Fruit fly (Drosophila melanogaster) whole organism, embryonic: ENCODE results near the gene Ndfip.

Experiments
- Asciz ChIP-seq: fragments of 200-800 bp; sonication (Bioruptor generic); optimal IDR thresholded peaks from 2 replicates; lab custom pipeline; 2017; ENCODE audit warnings: missing biosample characterization, mild to moderate bottlenecking, missing genetic modification characterization, missing genetic modification reagents
- Atf-2 ChIP-seq: fragments of 200-800 bp; sonication (Bioruptor generic); optimal IDR thresholded peaks from 2 replicates; lab custom pipeline; 2016; ENCODE audit warnings: missing biosample characterization, missing genetic modification characterization
- B-H2 ChIP-seq: fragments of 200-800 bp; sonication (Bioruptor generic); optimal IDR thresholded peaks from 2 replicates; lab custom pipeline; 2018; ENCODE audit warnings: missing biosample characterization, mild to moderate bottlenecking, missing genetic modification characterization
- CG10366 ChIP-seq: fragments of 200-800 bp; sonication (Bioruptor generic); IDR thresholded peaks from 2 replicates; pipeline ENCODE4 v1.3.6; 2022; ENCODE audit warnings: missing biosample characterization, missing genetic modification characterization
- CG10565 ChIP-seq: fragments of 200-800 bp; sonication (Bioruptor generic); optimal IDR thresholded peaks from 3 replicates; lab custom pipeline; 2016; ENCODE audit warnings: missing biosample characterization, mild to moderate bottlenecking, missing genetic modification characterization
- CG11247 ChIP-seq: fragments of 200-800 bp; sonication (Bioruptor generic); IDR thresholded peaks from 2 replicates; pipeline ENCODE4 v1.3.6; 2022; ENCODE audit warnings: missing biosample characterization, missing genetic modification characterization
- CG12155 ChIP-seq: fragments of 200-800 bp; sonication (Bioruptor generic); optimal IDR thresholded peaks from 3 replicates; lab custom pipeline; 2016; ENCODE audit warnings: missing biosample characterization, missing genetic modification characterization
- CG14667 ChIP-seq: fragments of 200-800 bp; sonication (Bioruptor generic); IDR thresholded peaks from 2 replicates; pipeline ENCODE4 v1.3.6; 2022; ENCODE audit warnings: missing biosample characterization, missing genetic modification characterization
- CG14965 ChIP-seq: fragments of 200-800 bp; sonication (Bioruptor generic); optimal IDR thresholded peaks from 2 replicates; lab custom pipeline; 2016; ENCODE audit warnings: missing biosample characterization, missing genetic modification characterization, borderline replicate concordance
- CG15514 ChIP-seq: fragments of 200-800 bp; sonication (Bioruptor generic); optimal IDR thresholded peaks from 3 replicates; lab custom pipeline; 2017; ENCODE audit warnings: missing biosample characterization, missing genetic modification characterization, mild to moderate bottlenecking, moderate library complexity, missing genetic modification reagents
- CG17359 ChIP-seq: fragments of 200-800 bp; sonication (Bioruptor generic); optimal IDR thresholded peaks from 3 replicates; lab custom pipeline; 2018; ENCODE audit warnings: missing biosample characterization, mild to moderate bottlenecking, missing genetic modification characterization, moderate library complexity
- CG2199 ChIP-seq: fragments of 200-800 bp; sonication (Bioruptor generic); IDR thresholded peaks from 3 replicates; pipeline ENCODE4 v1.3.6; 2022; ENCODE audit warnings: missing biosample characterization, missing genetic modification characterization
- CG2889 ChIP-seq: fragments of 200-800 bp; sonication (Bioruptor generic); IDR thresholded peaks from 3 replicates; pipeline ENCODE4 v1.3.6; 2022; ENCODE audit warnings: missing biosample characterization, missing genetic modification characterization
- CG30020 ChIP-seq: fragments of 200-800 bp; optimal IDR thresholded peaks from 2 replicates; lab custom pipeline; 2019; ENCODE audit warnings: missing biosample characterization, mild to moderate bottlenecking, missing genetic modification characterization, moderate library complexity
- CG3163 ChIP-seq: fragments of 200-800 bp; sonication (Bioruptor generic); optimal IDR thresholded peaks from 3 replicates; lab custom pipeline; 2016; ENCODE audit warnings: missing biosample characterization, missing genetic modification characterization
- CG4424 ChIP-seq: fragments of 200-800 bp; sonication (Bioruptor generic); optimal IDR thresholded peaks from 3 replicates; lab custom pipeline; 2016; ENCODE audit warnings: missing biosample characterization, missing genetic modification characterization
- CG8478 ChIP-seq: fragments of >200 bp; optimal IDR thresholded peaks from 2 replicates; lab custom pipeline; 2018
- Dip2 ChIP-seq: fragments of 200-800 bp; sonication (Bioruptor generic); IDR thresholded peaks from 2 replicates; pipeline ENCODE4 v1.3.6; 2022; ENCODE audit warnings: missing biosample characterization, missing genetic modification characterization
- Eip74EF ChIP-seq, 2 experiments: fragments of 200-800 bp in 1 of 2; fragments of >200 bp in 1 of 2; sonication (Bioruptor generic) in 1 of 2; optimal IDR thresholded peaks; 2 replicates each; lab custom pipeline; 2017 to 2019; ENCODE audit warnings: missing biosample characterization in 2 of 2, missing genetic modification characterization in 2 of 2, mild to moderate bottlenecking in 1 of 2, moderate library complexity in 1 of 2
- Hr39 ChIP-seq: fragments of >200 bp; optimal IDR thresholded peaks from 2 replicates; lab custom pipeline; 2017
- Hr78 ChIP-seq, 2 experiments: fragments of 200-800 bp in 1 of 2; fragments of >200 bp in 1 of 2; sonication (Bioruptor generic) in 1 of 2; optimal IDR thresholded peaks; 2 replicates each; lab custom pipeline; 2017 to 2019; ENCODE audit warnings: missing biosample characterization in 2 of 2, missing genetic modification characterization in 2 of 2, mild to moderate bottlenecking in 1 of 2, moderate library complexity in 1 of 2
- Hsf ChIP-seq: fragments of 200-800 bp; sonication (Bioruptor generic); optimal IDR thresholded peaks from 3 replicates; lab custom pipeline; 2016; ENCODE audit warnings: missing biosample characterization, missing genetic modification characterization
- Lpt ChIP-seq: fragments of >200 bp; optimal IDR thresholded peaks from 2 replicates; lab custom pipeline; 2018; ENCODE audit warnings: missing biosample characterization, missing genetic modification characterization
- Mad ChIP-seq: fragments of 200-800 bp; sonication (Bioruptor generic); optimal IDR thresholded peaks from 2 replicates; lab custom pipeline; 2016; ENCODE audit warnings: missing biosample characterization, missing genetic modification characterization
- NC2α ChIP-seq: fragments of 200-800 bp; sonication (Bioruptor generic); optimal IDR thresholded peaks from 2 replicates; lab custom pipeline; 2016; ENCODE audit warnings: missing biosample characterization, missing genetic modification characterization
- Neu2 ChIP-seq: fragments of 200-800 bp; sonication (Bioruptor generic); optimal IDR thresholded peaks from 3 replicates; lab custom pipeline; 2016; ENCODE audit warnings: missing biosample characterization, missing genetic modification characterization, borderline replicate concordance
- Nf-YC ChIP-seq: fragments of 200-800 bp; optimal IDR thresholded peaks from 3 replicates; lab custom pipeline; 2019; ENCODE audit warnings: missing biosample characterization, mild to moderate bottlenecking, missing genetic modification characterization, moderate library complexity
- Sox100B ChIP-seq: fragments of 200-800 bp; sonication (Bioruptor generic); optimal IDR thresholded peaks from 3 replicates; lab custom pipeline; 2018; ENCODE audit warnings: missing biosample characterization, mild to moderate bottlenecking, missing genetic modification characterization
- Trl ChIP-seq, 3 experiments: fragments of >200 bp in 2 of 3; fragments of 200-800 bp in 1 of 3; sonication (Bioruptor generic) in 1 of 3; optimal IDR thresholded peaks; 2 replicates in 1 of 3; 3 replicates in 2 of 3; lab custom pipeline; 2016 to 2017; ENCODE audit warnings: missing biosample characterization in 1 of 3, missing genetic modification characterization in 1 of 3
- Usf ChIP-seq: fragments of 200-800 bp; sonication (Bioruptor generic); optimal IDR thresholded peaks from 2 replicates; lab custom pipeline; 2017; ENCODE audit warnings: missing genotype, missing biosample characterization, missing genetic modification characterization
- ara ChIP-seq: fragments of 200-800 bp; sonication (Bioruptor generic); IDR thresholded peaks from 2 replicates; pipeline ENCODE4 v1.3.6; 2022; ENCODE audit warnings: missing biosample characterization, missing genetic modification characterization
- bcd ChIP-seq: fragments of 200-800 bp; sonication (Bioruptor generic); optimal IDR thresholded peaks from 2 replicates; lab custom pipeline; 2017; ENCODE audit warnings: missing biosample characterization, mild to moderate bottlenecking, missing genetic modification characterization
- chif ChIP-seq, 2 experiments: fragments of 200-800 bp; sonication (Bioruptor generic); optimal IDR thresholded peaks; 3 replicates each; lab custom pipeline; 2016; ENCODE audit warnings: missing biosample characterization in 2 of 2, missing genetic modification characterization in 2 of 2
- ci ChIP-seq: fragments of 200-800 bp; sonication (Bioruptor generic); IDR thresholded peaks from 3 replicates; pipeline ENCODE4 v1.3.6; 2022; ENCODE audit warnings: missing biosample characterization, missing genetic modification characterization
- dan ChIP-seq: fragments of 200-800 bp; sonication (Bioruptor generic); IDR thresholded peaks from 2 replicates; pipeline ENCODE4 v1.3.6; 2022; ENCODE audit warnings: missing biosample characterization, missing genetic modification characterization
- ewg ChIP-seq: fragments of 200-800 bp; sonication (Bioruptor generic); optimal IDR thresholded peaks from 3 replicates; lab custom pipeline; 2017; ENCODE audit warnings: mild to moderate bottlenecking, missing biosample characterization, missing genetic modification reagents, missing genetic modification characterization
- fd96Cb ChIP-seq: fragments of 200-800 bp; sonication (Bioruptor generic); optimal IDR thresholded peaks from 2 replicates; lab custom pipeline; 2018; ENCODE audit warnings: missing biosample characterization, mild to moderate bottlenecking, missing genetic modification characterization, moderate library complexity
- gce ChIP-seq: fragments of 200-800 bp; sonication (Bioruptor generic); IDR thresholded peaks from 3 replicates; pipeline ENCODE4 v1.3.6; 2022; ENCODE audit warnings: missing biosample characterization, missing genetic modification characterization
- gcm2 ChIP-seq: fragments of 200-800 bp; sonication (Bioruptor generic); optimal IDR thresholded peaks from 2 replicates; lab custom pipeline; 2016; ENCODE audit warnings: missing biosample characterization, missing genetic modification characterization
- gem ChIP-seq: fragments of 200-800 bp; sonication (Bioruptor generic); optimal IDR thresholded peaks from 2 replicates; lab custom pipeline; 2019; ENCODE audit warnings: missing biosample characterization, mild to moderate bottlenecking, missing genetic modification characterization, moderate library complexity
- gsb-n ChIP-seq: fragments of 200-800 bp; sonication (Bioruptor generic); optimal IDR thresholded peaks from 3 replicates; lab custom pipeline; 2018; ENCODE audit warnings: missing biosample characterization, mild to moderate bottlenecking, missing genetic modification characterization
- her ChIP-seq: fragments of 200-800 bp; sonication (Bioruptor generic); optimal IDR thresholded peaks from 2 replicates; lab custom pipeline; 2016; ENCODE audit warnings: missing biosample characterization, missing genetic modification characterization
- nmo ChIP-seq: fragments of 200-800 bp; sonication (Bioruptor generic); optimal IDR thresholded peaks from 2 replicates; lab custom pipeline; 2018; ENCODE audit warnings: missing biosample characterization, mild to moderate bottlenecking, missing genetic modification characterization, moderate library complexity
- row ChIP-seq: fragments of 200-800 bp; sonication (Bioruptor generic); IDR thresholded peaks from 3 replicates; pipeline ENCODE4 v1.3.6; 2022; ENCODE audit warnings: missing biosample characterization, missing genetic modification characterization
- sc ChIP-seq, 3 experiments: fragments of >200 bp in 2 of 3; fragments of 200-800 bp in 1 of 3; sonication (Bioruptor generic) in 1 of 3; optimal IDR thresholded peaks; 2 replicates in 2 of 3; 3 replicates in 1 of 3; lab custom pipeline; 2017; ENCODE audit warnings: mild to moderate bottlenecking in 1 of 3, missing biosample characterization in 1 of 3, missing genetic modification characterization in 1 of 3, missing genetic modification reagents in 1 of 3
- stwl ChIP-seq: fragments of 200-800 bp; sonication (Bioruptor generic); optimal IDR thresholded peaks from 3 replicates; lab custom pipeline; 2018; ENCODE audit warnings: missing biosample characterization, mild to moderate bottlenecking, missing genetic modification characterization, moderate library complexity
- wek ChIP-seq: fragments of 200-800 bp; sonication (Bioruptor generic); optimal IDR thresholded peaks from 3 replicates; lab custom pipeline; 2018; ENCODE audit warnings: missing biosample characterization, mild to moderate bottlenecking, missing genetic modification characterization, moderate library complexity

Gene Ndfip

dm6 chr3L:17609068-17609382, 45.1 kb downstream of the Ndfip start:
- no peak for TF ChIP-seq fd96Cb (tag; lab: Kevin White, UChicago)
- 0 out of 2 replicates have a peak, but pooled peaks have one; percentile 28 for TF ChIP-seq CG11247
- TF ChIP-seq Mad (GFP tag; lab: Kevin White, UChicago): no peak
- TF ChIP-seq CG2199: no peak
- TF ChIP-seq, all 482 proteins: peak for 1

DNA sequence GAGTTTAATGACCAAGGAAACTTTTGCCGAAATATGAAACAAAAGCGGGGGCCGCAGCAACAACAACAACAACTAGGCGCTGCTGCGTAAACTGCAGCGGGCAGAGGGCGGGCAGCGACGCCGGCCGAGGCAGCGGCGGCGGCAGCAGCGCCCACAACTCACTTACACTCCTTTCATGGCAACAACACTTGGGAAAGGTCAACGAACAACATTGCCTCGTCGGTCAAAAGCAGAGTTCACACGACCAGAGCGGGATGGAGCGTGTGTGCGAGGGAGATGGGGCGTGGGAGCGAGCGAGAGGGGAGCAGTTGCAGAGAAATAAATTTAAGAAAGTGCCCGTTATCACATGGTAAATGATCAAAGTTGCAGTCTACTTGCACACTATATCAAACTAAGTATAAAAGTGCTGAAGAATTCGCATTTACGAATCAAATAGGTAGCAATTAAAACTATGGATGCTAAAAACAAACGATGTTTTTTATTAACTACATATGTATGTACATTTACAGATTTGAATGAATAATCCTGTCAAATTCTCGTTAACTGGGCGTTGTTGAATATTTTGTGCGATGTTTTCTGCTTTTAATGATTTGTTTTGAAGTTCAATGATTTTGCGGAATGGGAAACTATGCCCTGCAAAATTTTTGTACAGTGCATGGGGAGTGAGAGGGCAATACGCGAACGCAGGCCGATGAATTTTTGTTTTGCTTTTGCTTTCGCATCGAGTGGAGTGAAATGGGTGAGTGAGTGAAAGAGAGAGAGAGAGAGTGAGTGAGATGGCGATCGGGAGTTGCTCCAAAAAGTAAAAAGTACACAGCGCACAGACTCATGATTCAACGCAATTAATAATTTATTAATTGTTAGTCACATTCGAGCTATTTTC, 45.7 kb downstream of the Ndfip start:
- no peak for TF ChIP-seq gcm2
- no peak for TF ChIP-seq ara
- peak in 1 of 2 experiments; percentile 2 for TF ChIP-seq chif (GFP tag; optimal IDR thresholded peaks at IDR 0.05; lab: Kevin White, UChicago)
- peak in 1 of 2 experiments; percentile 9 for TF ChIP-seq Trl (optimal IDR thresholded peaks at IDR 0.05; lab: Kevin White, UChicago)
- TF ChIP-seq Trl (GFP tag; optimal IDR thresholded peaks at IDR 0.05; lab: Kevin White, UChicago): no peak
- TF ChIP-seq CG10366: no peak
- TF ChIP-seq Asciz: no peak
- no peak for TF ChIP-seq CG2889 (GFP tag; lab: Robert Waterston, UW)
- TF ChIP-seq nmo: peak; percentile 24
- no peak for TF ChIP-seq Neu2
- no peak for TF ChIP-seq CG30020 (tag; lab: Kevin White, UChicago)
- no peak for TF ChIP-seq Dip2
- TF ChIP-seq CG14667 (GFP tag; lab: Robert Waterston, UW): no peak
- TF ChIP-seq dan: no peak
- TF ChIP-seq her (GFP tag; lab: Kevin White, UChicago): no peak
- no peak for TF ChIP-seq Mad (GFP tag; lab: Kevin White, UChicago)
- TF ChIP-seq Atf-2: no peak
- peak; percentile 24 for TF ChIP-seq CG4424 (GFP tag; lab: Kevin White, UChicago)
- TF ChIP-seq gce (GFP tag; lab: Robert Waterston, UW): no peak
- TF ChIP-seq Usf (GFP tag; lab: Kevin White, UChicago): no peak
- TF ChIP-seq CG12155 (GFP tag; lab: Kevin White, UChicago): no peak
- TF ChIP-seq ci: no peak
- TF ChIP-seq Hsf (GFP tag; lab: Kevin White, UChicago): no peak
- TF ChIP-seq CG14965 (GFP tag; lab: Kevin White, UChicago): no peak
- TF ChIP-seq sc (optimal IDR thresholded peaks at IDR 0.05; lab: Kevin White, UChicago): no peak
- TF ChIP-seq sc (GFP tag; optimal IDR thresholded peaks at IDR 0.05; lab: Kevin White, UChicago): no peak
- TF ChIP-seq Lpt (GFP tag; lab: Kevin White, UChicago): no peak
- peak; percentile 14 for TF ChIP-seq gem (tag; lab: Kevin White, UChicago)
- TF ChIP-seq wek (GFP tag; lab: Kevin White, UChicago): no peak
- no peak for TF ChIP-seq Nf-YC (tag; lab: Kevin White, UChicago)
- TF ChIP-seq NC2α (GFP tag; lab: Kevin White, UChicago): no peak
- TF ChIP-seq B-H2 (GFP tag; lab: Kevin White, UChicago): no peak
- no peak for TF ChIP-seq CG10565 (GFP tag; lab: Kevin White, UChicago)
- no peak for TF ChIP-seq CG17359
- peak in 1 of 2 experiments; percentile 0 for TF ChIP-seq Eip74EF (GFP tag; optimal IDR thresholded peaks at IDR 0.05; lab: Kevin White, UChicago)
- TF ChIP-seq CG15514 (GFP tag; lab: Kevin White, UChicago): no peak
- TF ChIP-seq ewg (GFP tag; lab: Kevin White, UChicago): no peak
- no peak for TF ChIP-seq CG3163 (GFP tag; lab: Kevin White, UChicago)
- no peak for TF ChIP-seq row (GFP tag; lab: Robert Waterston, UW)
- TF ChIP-seq Hr78 (GFP tag; optimal IDR thresholded peaks at IDR 0.05; lab: Kevin White, UChicago): peak in 1 of 2 experiments; percentile 87
- TF ChIP-seq Sox100B (GFP tag; lab: Kevin White, UChicago): peak; percentile 21
- no peak for TF ChIP-seq stwl
- TF ChIP-seq bcd (GFP tag; lab: Kevin White, UChicago): peak; percentile 4
- no peak for TF ChIP-seq gsb-n (tag; lab: Kevin White, UChicago)
- no peak for TF ChIP-seq Hr39
- TF ChIP-seq CG8478 (lab: Kevin White, UChicago): no peak
